Worm (Caenorhabditis elegans) whole organism, mixed stage, embryonic: ENCODE measurements around the gene spk-1.

ENCODE experiments used
- ceh-43 ChIP-seq: fragments of 200-800 bp; sonication (Bioruptor generic); optimal IDR thresholded peaks from 2 replicates; lab custom pipeline; 2018; ENCODE audit warnings: mild to moderate bottlenecking, missing genetic modification characterization, moderate library complexity, missing compliant biosample characterization
- nhr-28 ChIP-seq: fragments of 150-350 bp; optimal IDR thresholded peaks from 2 replicates; lab custom pipeline; 2014; ENCODE audit warnings: missing biosample characterization, missing genetic modification characterization
- sptf-1 ChIP-seq: sonication (generic microtip); optimal IDR thresholded peaks from 2 replicates; lab custom pipeline; 2017; ENCODE audit warnings: mild to moderate bottlenecking, missing genetic modification characterization, moderate library complexity, missing compliant biosample characterization
- unc-39 ChIP-seq: fragments of 150-350 bp; optimal IDR thresholded peaks from 2 replicates; lab custom pipeline; 2014; ENCODE audit warnings: missing biosample characterization, missing genetic modification characterization
- unc-62 ChIP-seq: fragments of 150-350 bp; optimal IDR thresholded peaks from 2 replicates; lab custom pipeline; 2014; ENCODE audit warnings: missing biosample characterization, missing genetic modification reagents, missing genetic modification characterization

DNA sequence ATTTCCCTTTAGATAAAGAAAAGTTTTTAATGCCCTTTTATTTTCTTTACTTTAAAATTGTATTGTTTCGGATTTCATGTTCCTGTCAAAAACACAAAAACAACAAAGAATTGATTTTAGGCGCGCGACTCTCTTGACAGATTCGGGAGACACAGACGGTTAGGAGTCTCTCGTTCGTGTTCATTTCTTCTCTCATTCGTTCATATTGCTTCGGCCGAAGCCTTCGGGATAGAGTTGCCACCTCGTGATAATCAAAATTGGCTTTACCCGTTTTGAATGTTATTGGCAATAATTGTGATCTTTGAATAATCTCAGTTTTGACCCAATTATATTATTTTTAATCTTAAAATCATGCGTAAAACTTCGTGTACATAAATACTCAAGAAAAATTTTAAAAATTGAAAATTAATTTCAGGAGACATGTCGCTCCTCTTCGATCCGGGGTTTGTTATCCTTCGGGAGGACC, 54.7 kb downstream of the spk-1 start, which contains the start of gene F55H2.5:
- TF ChIP-seq ceh-43 (GFP tag; lab: Kevin White, UChicago) (no peak), sptf-1 (tag; lab: Kevin White, UChicago) (no peak), unc-62 (GFP tag; lab: Kevin White, UChicago) (no peak), unc-39 (tag; lab: Kevin White, UChicago) (no peak), nhr-28 (tag; lab: Kevin White, UChicago) (no peak)
